Fruit fly (Drosophila melanogaster) whole organism, pupa: ENCODE results near the gene CG34132.

Source experiments
- CG13204 ChIP-seq: fragments of 200-800 bp; sonication (Bioruptor generic); optimal IDR thresholded peaks from 2 replicates; lab custom pipeline; 2018; ENCODE audit warnings: missing biosample characterization, mild to moderate bottlenecking, missing genetic modification characterization, moderate library complexity
- CG15710 ChIP-seq: fragments of 200-800 bp; sonication (Bioruptor generic); optimal IDR thresholded peaks from 2 replicates; lab custom pipeline; 2018; ENCODE audit warnings: missing biosample characterization, mild to moderate bottlenecking, missing genetic modification characterization, moderate library complexity
- Ets98B ChIP-seq: fragments of 200-800 bp; sonication (Bioruptor generic); IDR thresholded peaks from 2 replicates; pipeline ENCODE4 v1.3.6; 2022; ENCODE audit warnings: missing biosample characterization, missing genetic modification characterization

DNA sequence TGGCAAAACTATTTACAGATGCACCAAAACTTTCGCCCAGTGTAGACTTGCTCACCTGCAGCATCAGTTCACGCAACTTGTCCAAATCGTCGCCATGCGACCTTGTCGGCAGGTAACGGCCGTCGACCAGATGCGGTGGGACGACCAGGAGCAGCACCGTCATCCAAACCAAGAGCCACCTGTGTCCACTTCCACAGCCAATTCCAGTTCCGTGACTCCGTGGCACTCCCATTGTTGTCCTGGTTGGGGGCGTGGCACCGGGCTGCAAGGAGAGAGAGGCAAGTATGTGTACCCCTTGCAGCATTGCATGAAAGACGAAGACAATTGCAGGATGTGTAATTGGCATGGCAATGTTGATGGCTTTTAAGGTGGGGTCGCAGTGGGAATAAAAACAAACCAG lies 15.1 kb upstream of the CG34132 start:
- TF ChIP-seq Ets98B, result no peak
- no peak for TF ChIP-seq CG15710 (tag; lab: Kevin White, UChicago)
- no peak for TF ChIP-seq CG13204
